Fruit fly (Drosophila melanogaster): ENCODE measurements around the gene RhoGAP1A.

DNA sequence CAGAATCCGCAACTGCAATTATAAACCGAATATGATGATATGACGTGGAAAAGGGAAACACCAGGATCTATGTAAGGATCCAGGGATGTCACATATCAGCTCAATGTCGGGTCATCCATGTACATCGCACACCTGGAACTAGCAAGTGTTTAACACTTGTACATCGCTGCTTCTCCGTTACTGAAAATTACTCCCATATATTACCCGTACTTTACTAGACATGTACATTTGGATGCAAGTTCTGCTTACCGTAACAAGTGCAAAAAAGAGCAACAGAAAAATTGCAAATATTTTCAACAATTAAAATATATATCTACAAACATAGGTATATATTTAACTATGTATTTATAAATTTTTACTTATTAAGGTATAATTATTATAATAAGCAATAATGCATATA lies 12.8 kb downstream of the RhoGAP1A start, which contains the start of gene tyn:
- no peak for TF ChIP-seq Mnt (GFP tag; optimal IDR thresholded peaks at IDR 0.05)
- TF ChIP-seq CG7045 (GFP tag; optimal IDR thresholded peaks at IDR 0.05), result no peak
- TF ChIP-seq CG5204 (GFP tag; optimal IDR thresholded peaks at IDR 0.05), result no peak
- no peak for TF ChIP-seq tj (GFP tag; optimal IDR thresholded peaks at IDR 0.05)
- no peak for TF ChIP-seq CG14711 (tag; optimal IDR thresholded peaks at IDR 0.05)
- TF ChIP-seq Hr96 (GFP tag; optimal IDR thresholded peaks at IDR 0.05), result no peak
- TF ChIP-seq bab1 (GFP tag; optimal IDR thresholded peaks at IDR 0.05), result no peak

Measured in whole organism, adult.